Worm (Caenorhabditis elegans): ENCODE measurements around the gene C16B8.2.
A peak's percentile ranks its signal among the peaks of the same experiment; 100 is the strongest.

Gene C16B8.2

DNA sequence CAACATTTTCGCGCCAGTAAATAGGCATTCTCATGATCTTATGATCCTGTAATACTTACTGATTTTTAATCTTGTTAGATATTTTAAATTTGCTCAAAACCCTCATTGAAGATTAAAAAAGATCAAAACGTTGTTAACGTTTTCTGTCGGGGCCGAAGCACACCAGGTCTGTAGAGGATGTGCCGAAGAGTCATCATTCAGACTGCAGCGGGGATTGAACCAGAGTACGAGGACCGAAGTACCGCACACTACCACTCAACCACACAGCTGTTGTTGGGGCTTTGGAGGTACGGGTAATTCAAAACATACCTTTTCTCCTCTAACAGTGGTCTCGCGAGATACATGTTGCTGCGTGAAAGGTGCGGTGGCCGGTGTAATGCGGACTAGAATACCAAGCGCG, 52.0 kb downstream of the C16B8.2 start (continued):
- TF ChIP-seq sox-2 (GFP tag; IDR thresholded peaks at IDR 0.05) (no peak), hlh-15 (tag; optimal IDR thresholded peaks at IDR 0.05) (no peak), lin-11 (tag; optimal IDR thresholded peaks at IDR 0.05) (no peak), pat-9 (tag; optimal IDR thresholded peaks at IDR 0.05) (peak; percentile 53), T23F11.4 (GFP tag; optimal IDR thresholded peaks at IDR 0.05) (no peak), tbx-2 (tag; optimal IDR thresholded peaks at IDR 0.05) (peak; percentile 11), rnt-1 (tag; optimal IDR thresholded peaks at IDR 0.05) (peak; percentile 38), nhr-232 (tag; optimal IDR thresholded peaks at IDR 0.05) (peak; percentile 38), ceh-31 (tag; optimal IDR thresholded peaks at IDR 0.05) (peak; percentile 1), pag-3 (tag; optimal IDR thresholded peaks at IDR 0.05; ENCODE audit: borderline replicate concordance) (no peak), ceh-9 (tag; optimal IDR thresholded peaks at IDR 0.05) (no peak), madf-2 (tag; optimal IDR thresholded peaks at IDR 0.05) (peak; percentile 43), sdc-2 (tag; optimal IDR thresholded peaks at IDR 0.05) (peak; percentile 74), pqm-1 (tag; optimal IDR thresholded peaks at IDR 0.05) (no peak), K09A11.1 (tag; optimal IDR thresholded peaks at IDR 0.05; ENCODE audit: insufficient read depth) (peak; percentile 29), che-1 (tag; optimal IDR thresholded peaks at IDR 0.05) (peak; percentile 58), sox-4 (tag; optimal IDR thresholded peaks at IDR 0.05) (peak; percentile 0), ceh-19 (GFP tag; optimal IDR thresholded peaks at IDR 0.05) (no peak), K02D7.2 (tag; optimal IDR thresholded peaks at IDR 0.05) (no peak), ceh-6 (GFP tag; optimal IDR thresholded peaks at IDR 0.05) (peak; percentile 74), hlh-6 (tag; optimal IDR thresholded peaks at IDR 0.05) (peak; percentile 53)

Data from whole organism, late embryonic.